Worm (Caenorhabditis elegans) whole organism, L4 larva: Measurements from ENCODE around the gene F58E6.4.

Experiments
- F10B5.3 ChIP-seq: sonication (generic microtip); optimal IDR thresholded peaks from 2 replicates; lab custom pipeline; 2016; ENCODE audit warnings: mild to moderate bottlenecking, missing genetic modification characterization, missing compliant biosample characterization
- ZK546.5 ChIP-seq, 2 experiments: sonication (generic microtip); optimal IDR thresholded peaks; 2 replicates each; lab custom pipeline; 2017; ENCODE audit warnings: missing biosample characterization in 2 of 2, missing genetic modification characterization in 2 of 2
- aha-1 ChIP-seq: fragments of 150-350 bp; peaks from one replicate; lab custom pipeline; 2014; ENCODE audit warnings: missing biosample characterization, missing genetic modification characterization
- ama-1 ChIP-seq: fragments of 150-350 bp; optimal IDR thresholded peaks from 2 replicates; lab custom pipeline; 2014; ENCODE audit warnings: inconsistent platforms, mixed read lengths
- ceh-28 ChIP-seq: fragments of 150-350 bp; optimal IDR thresholded peaks from 2 replicates; lab custom pipeline; 2014; ENCODE audit warnings: missing biosample characterization, missing genetic modification reagents, missing genetic modification characterization
- hmg-1.1 ChIP-seq: fragments of 200-800 bp; sonication (Bioruptor generic); IDR thresholded peaks from 2 replicates; pipeline ENCODE4 v1.3.6; 2022; ENCODE audit warnings: missing genetic modification reagents, missing genetic modification characterization, missing compliant biosample characterization
- lin-13 ChIP-seq: fragments of 150-350 bp; optimal IDR thresholded peaks from 2 replicates; lab custom pipeline; 2014; ENCODE audit warnings: missing biosample characterization, missing genetic modification reagents, missing genetic modification characterization
- lin-29 ChIP-seq: fragments of 200-800 bp; sonication (Bioruptor generic); IDR thresholded peaks from 2 replicates; pipeline ENCODE4 v1.3.6; 2022; ENCODE audit warnings: missing genetic modification reagents, missing genetic modification characterization, missing compliant biosample characterization
- lin-39 ChIP-seq: fragments of 150-350 bp; optimal IDR thresholded peaks from 2 replicates; lab custom pipeline; 2014; ENCODE audit warnings: missing biosample characterization, missing genetic modification reagents, missing genetic modification characterization

DNA sequence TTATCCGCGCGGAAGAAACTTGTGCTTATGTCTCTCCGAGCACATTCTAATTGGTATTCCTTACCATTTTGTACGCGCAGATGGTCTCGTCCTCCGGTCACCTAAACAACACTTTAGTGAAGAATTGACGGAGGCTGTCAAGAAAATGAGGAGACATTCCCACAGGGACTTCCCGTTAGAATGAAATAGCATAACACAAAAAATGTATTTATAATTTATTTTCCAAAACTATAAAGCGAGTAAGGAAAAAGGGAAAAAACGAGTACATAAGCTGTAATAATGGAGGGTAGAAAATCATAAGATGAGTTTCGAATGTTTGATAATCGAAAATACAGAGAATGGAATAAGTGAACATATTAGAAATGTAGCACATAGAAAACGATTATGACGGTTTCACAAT lies 25.5 kb upstream of the F58E6.4 start, which contains the start of gene F46B6.12:
- TF ChIP-seq lin-39 (tag; lab: Kevin White, UChicago) (no peak), ama-1 (lab: Kevin White, UChicago) (no peak), aha-1 (no peak), F10B5.3 (tag; lab: Kevin White, UChicago) (no peak), ZK546.5 (tag; optimal IDR thresholded peaks at IDR 0.05; lab: Kevin White, UChicago) (no peak), lin-13 (no peak), lin-29 (GFP tag; lab: Robert Waterston, UW) (no peak), hmg-1.1 (no peak), ceh-28 (no peak)
